Fruit fly (Drosophila melanogaster) whole organism, embryonic: Measurements from ENCODE around the gene CG17239.

ENCODE experiments used
- Bgb ChIP-seq: fragments of 200-800 bp; sonication (Bioruptor generic); IDR thresholded peaks from 2 replicates; pipeline ENCODE4 v1.3.6; 2022; ENCODE audit warnings: missing biosample characterization, missing genetic modification characterization; ENCODE audit not compliant: partially characterized antibody
- CG10366 ChIP-seq: fragments of 200-800 bp; sonication (Bioruptor generic); IDR thresholded peaks from 2 replicates; pipeline ENCODE4 v1.3.6; 2022; ENCODE audit warnings: missing biosample characterization, missing genetic modification characterization
- CG10565 ChIP-seq: fragments of 200-800 bp; sonication (Bioruptor generic); optimal IDR thresholded peaks from 3 replicates; lab custom pipeline; 2016; ENCODE audit warnings: missing biosample characterization, mild to moderate bottlenecking, missing genetic modification characterization
- CG11560 ChIP-seq: fragments of 200-800 bp; sonication (Bioruptor generic); IDR thresholded peaks from 3 replicates; pipeline ENCODE4 v1.3.6; 2022; ENCODE audit warnings: missing biosample characterization, missing genetic modification characterization
- CG12659 ChIP-seq: fragments of 200-800 bp; sonication (Bioruptor generic); optimal IDR thresholded peaks from 3 replicates; lab custom pipeline; 2017; ENCODE audit warnings: mild to moderate bottlenecking, missing biosample characterization, missing genetic modification reagents, missing genetic modification characterization
- CG13624 ChIP-seq: fragments of 200-800 bp; sonication (Bioruptor generic); optimal IDR thresholded peaks from 2 replicates; lab custom pipeline; 2016; ENCODE audit warnings: missing biosample characterization, missing genetic modification characterization
- CG15514 ChIP-seq: fragments of 200-800 bp; sonication (Bioruptor generic); optimal IDR thresholded peaks from 3 replicates; lab custom pipeline; 2017; ENCODE audit warnings: missing biosample characterization, missing genetic modification characterization, mild to moderate bottlenecking, moderate library complexity, missing genetic modification reagents
- CG15601 ChIP-seq: fragments of 200-800 bp; sonication (Bioruptor generic); optimal IDR thresholded peaks from 3 replicates; lab custom pipeline; 2019; ENCODE audit warnings: missing biosample characterization, mild to moderate bottlenecking, missing genetic modification characterization, moderate library complexity
- CG1602 ChIP-seq: fragments of 200-800 bp; sonication (Bioruptor generic); optimal IDR thresholded peaks from 3 replicates; lab custom pipeline; 2016; ENCODE audit warnings: missing biosample characterization, missing genetic modification characterization
- CG1603 ChIP-seq: fragments of 200-800 bp; sonication (Bioruptor generic); optimal IDR thresholded peaks from 2 replicates; lab custom pipeline; 2019; ENCODE audit warnings: missing biosample characterization, mild to moderate bottlenecking, missing genetic modification characterization, moderate library complexity
- CG17912 ChIP-seq: fragments of 200-800 bp; sonication (Bioruptor generic); optimal IDR thresholded peaks from 2 replicates; lab custom pipeline; 2018; ENCODE audit warnings: missing biosample characterization, mild to moderate bottlenecking, missing genetic modification characterization
- CG18262 ChIP-seq: fragments of 200-800 bp; optimal IDR thresholded peaks from 3 replicates; lab custom pipeline; 2019; ENCODE audit warnings: missing biosample characterization, mild to moderate bottlenecking, missing genetic modification characterization, moderate library complexity
- CG2116 ChIP-seq: fragments of 200-800 bp; sonication (Bioruptor generic); optimal IDR thresholded peaks from 3 replicates; lab custom pipeline; 2018; ENCODE audit warnings: missing biosample characterization, mild to moderate bottlenecking, missing genetic modification characterization
- CG2889 ChIP-seq: fragments of 200-800 bp; sonication (Bioruptor generic); IDR thresholded peaks from 3 replicates; pipeline ENCODE4 v1.3.6; 2022; ENCODE audit warnings: missing biosample characterization, missing genetic modification characterization
- CG34224 ChIP-seq: fragments of 200-800 bp; sonication (Bioruptor generic); IDR thresholded peaks from 3 replicates; pipeline ENCODE4 v1.3.6; 2022; ENCODE audit warnings: missing biosample characterization, missing genetic modification characterization; ENCODE audit not compliant: partially characterized antibody
- CG34376 ChIP-seq: fragments of 200-800 bp; sonication (Bioruptor generic); optimal IDR thresholded peaks from 2 replicates; lab custom pipeline; 2018; ENCODE audit warnings: missing biosample characterization, mild to moderate bottlenecking, missing genetic modification characterization
- CG7963 ChIP-seq: fragments of 200-800 bp; sonication (Bioruptor generic); IDR thresholded peaks from 3 replicates; pipeline ENCODE4 v1.3.6; 2022; ENCODE audit warnings: missing biosample characterization, missing genetic modification characterization; ENCODE audit not compliant: partially characterized antibody
- CG9797 ChIP-seq: fragments of 200-800 bp; sonication (Bioruptor generic); optimal IDR thresholded peaks from 3 replicates; lab custom pipeline; 2018; ENCODE audit warnings: missing biosample characterization, mild to moderate bottlenecking, missing genetic modification characterization
- CTCF ChIP-seq: fragments of 200-800 bp; sonication (Bioruptor generic); optimal IDR thresholded peaks from 2 replicates; lab custom pipeline; 2017; ENCODE audit warnings: missing biosample characterization, mild to moderate bottlenecking, missing genetic modification characterization, moderate library complexity
- CrebB ChIP-seq: fragments of 200-800 bp; sonication (Bioruptor generic); optimal IDR thresholded peaks from 3 replicates; lab custom pipeline; 2018; ENCODE audit warnings: missing biosample characterization, mild to moderate bottlenecking, missing genetic modification characterization
- Dbx ChIP-seq: fragments of 200-800 bp; sonication (Bioruptor generic); IDR thresholded peaks from 3 replicates; pipeline ENCODE4 v1.3.6; 2022; ENCODE audit warnings: missing biosample characterization, missing genetic modification characterization
- Deaf1 ChIP-seq: fragments of 200-800 bp; optimal IDR thresholded peaks from 3 replicates; lab custom pipeline; 2019; ENCODE audit warnings: missing biosample characterization, mild to moderate bottlenecking, missing genetic modification characterization, moderate library complexity
- Doc2 ChIP-seq: fragments of 200-800 bp; sonication (Bioruptor generic); IDR thresholded peaks from 2 replicates; pipeline ENCODE4 v1.3.6; 2022; ENCODE audit warnings: missing biosample characterization, missing genetic modification characterization
- Doc3 ChIP-seq: fragments of 200-800 bp; sonication (Bioruptor generic); IDR thresholded peaks from 3 replicates; pipeline ENCODE4 v1.3.6; 2022; ENCODE audit warnings: missing biosample characterization, missing genetic modification characterization; ENCODE audit not compliant: partially characterized antibody
- HLH4C ChIP-seq: fragments of 200-800 bp; sonication (Bioruptor generic); IDR thresholded peaks from 3 replicates; pipeline ENCODE4 v1.3.6; 2022; ENCODE audit warnings: missing biosample characterization, missing genetic modification characterization; ENCODE audit not compliant: partially characterized antibody
- HLH54F ChIP-seq: fragments of 200-800 bp; sonication (Bioruptor generic); optimal IDR thresholded peaks from 3 replicates; lab custom pipeline; 2016; ENCODE audit warnings: missing biosample characterization, missing genetic modification characterization
- Hey ChIP-seq: fragments of 200-800 bp; sonication (Bioruptor generic); optimal IDR thresholded peaks from 3 replicates; lab custom pipeline; 2018; ENCODE audit warnings: missing biosample characterization, mild to moderate bottlenecking, missing genetic modification characterization
- Mad ChIP-seq: fragments of 200-800 bp; sonication (Bioruptor generic); optimal IDR thresholded peaks from 2 replicates; lab custom pipeline; 2016; ENCODE audit warnings: missing biosample characterization, missing genetic modification characterization
- Myb ChIP-seq: fragments of 200-800 bp; sonication (Bioruptor generic); optimal IDR thresholded peaks from 2 replicates; lab custom pipeline; 2016; ENCODE audit warnings: missing biosample characterization, missing genetic modification characterization
- Opbp ChIP-seq: fragments of 200-800 bp; sonication (Bioruptor generic); IDR thresholded peaks from 3 replicates; pipeline ENCODE4 v1.3.6; 2022; ENCODE audit warnings: missing biosample characterization, missing genetic modification characterization; ENCODE audit not compliant: partially characterized antibody
- PHDP ChIP-seq: fragments of 200-800 bp; sonication (Bioruptor generic); optimal IDR thresholded peaks from 3 replicates; lab custom pipeline; 2018; ENCODE audit warnings: missing biosample characterization, mild to moderate bottlenecking, missing genetic modification characterization, moderate library complexity
- Scr ChIP-seq: fragments of 200-800 bp; sonication (Bioruptor generic); IDR thresholded peaks from 2 replicates; pipeline ENCODE4 v1.3.6; 2022; ENCODE audit warnings: missing biosample characterization, missing genetic modification characterization; ENCODE audit not compliant: partially characterized antibody
- Sry-δ ChIP-seq: fragments of 200-800 bp; sonication (Bioruptor generic); optimal IDR thresholded peaks from 2 replicates; lab custom pipeline; 2016; ENCODE audit warnings: missing biosample characterization, missing genetic modification characterization
- TFAM ChIP-seq: fragments of 200-800 bp; sonication (Bioruptor generic); optimal IDR thresholded peaks from 2 replicates; lab custom pipeline; 2017; ENCODE audit warnings: missing biosample characterization, missing genetic modification characterization, inconsistent platforms
- ato ChIP-seq: fragments of 200-800 bp; sonication (Bioruptor generic); IDR thresholded peaks from 2 replicates; pipeline ENCODE4 v1.3.6; 2022; ENCODE audit warnings: missing biosample characterization, missing genetic modification characterization; ENCODE audit not compliant: partially characterized antibody
- cad ChIP-seq: fragments of >200 bp; optimal IDR thresholded peaks from 2 replicates; lab custom pipeline; 2017; ENCODE audit warnings: missing biosample characterization, missing genetic modification characterization
- dysf ChIP-seq: fragments of 200-800 bp; sonication (Bioruptor generic); IDR thresholded peaks from 3 replicates; pipeline ENCODE4 v1.3.6; 2022; ENCODE audit warnings: missing biosample characterization, missing genetic modification characterization
- gce ChIP-seq: fragments of 200-800 bp; sonication (Bioruptor generic); IDR thresholded peaks from 3 replicates; pipeline ENCODE4 v1.3.6; 2022; ENCODE audit warnings: missing biosample characterization, missing genetic modification characterization
- lbe ChIP-seq: fragments of 200-800 bp; sonication (Bioruptor generic); optimal IDR thresholded peaks from 2 replicates; lab custom pipeline; 2016; ENCODE audit warnings: missing biosample characterization, mild to moderate bottlenecking, missing genetic modification characterization
- lilli ChIP-seq: fragments of 200-800 bp; sonication (Bioruptor generic); optimal IDR thresholded peaks from 3 replicates; lab custom pipeline; 2016; ENCODE audit warnings: missing biosample characterization, missing genetic modification characterization
- mirr ChIP-seq: fragments of 200-800 bp; sonication (Bioruptor generic); optimal IDR thresholded peaks from 3 replicates; lab custom pipeline; 2018; ENCODE audit warnings: missing biosample characterization, mild to moderate bottlenecking, missing genetic modification characterization
- mld ChIP-seq: fragments of 200-800 bp; sonication (Bioruptor generic); IDR thresholded peaks from 3 replicates; pipeline ENCODE4 v1.3.6; 2022; ENCODE audit warnings: missing biosample characterization, missing genetic modification characterization; ENCODE audit not compliant: partially characterized antibody
- pan ChIP-seq, 4 experiments: fragments of >200 bp in 3 of 4; fragments of 200-800 bp in 1 of 4; sonication (Bioruptor generic) in 1 of 4; optimal IDR thresholded peaks in 3 of 4; IDR thresholded peaks in 1 of 4; 2 replicates each; pipeline versions ENCODE4 v1.3.6 to Lab custom; 2017 to 2022; ENCODE audit warnings: missing biosample characterization in 2 of 4, missing genetic modification characterization in 2 of 4, mixed read lengths in 1 of 4
- pita ChIP-seq: fragments of 200-800 bp; sonication (Bioruptor generic); optimal IDR thresholded peaks from 2 replicates; lab custom pipeline; 2017; ENCODE audit warnings: missing biosample characterization, mild to moderate bottlenecking, missing genetic modification characterization
- ro ChIP-seq: fragments of 200-800 bp; sonication (Bioruptor generic); IDR thresholded peaks from 2 replicates; pipeline ENCODE4 v1.3.6; 2022; ENCODE audit warnings: missing biosample characterization, missing genetic modification characterization
- row ChIP-seq: fragments of 200-800 bp; sonication (Bioruptor generic); IDR thresholded peaks from 3 replicates; pipeline ENCODE4 v1.3.6; 2022; ENCODE audit warnings: missing biosample characterization, missing genetic modification characterization
- sens ChIP-seq: fragments of 200-800 bp; sonication (Bioruptor generic); peaks from one replicate; lab custom pipeline; 2016; ENCODE audit warnings: missing biosample characterization, missing genetic modification characterization
- sens-2 ChIP-seq: fragments of 200-800 bp; sonication (Bioruptor generic); IDR thresholded peaks from 2 replicates; pipeline ENCODE4 v1.3.6; 2022; ENCODE audit warnings: missing biosample characterization, missing genetic modification characterization
- tna ChIP-seq: fragments of 200-800 bp; sonication (Bioruptor generic); IDR thresholded peaks from 2 replicates; pipeline ENCODE4 v1.3.6; 2022; ENCODE audit warnings: missing biosample characterization, missing genetic modification characterization; ENCODE audit not compliant: partially characterized antibody
- trem ChIP-seq: fragments of 200-800 bp; optimal IDR thresholded peaks from 3 replicates; lab custom pipeline; 2019; ENCODE audit warnings: missing biosample characterization, mild to moderate bottlenecking, missing genetic modification characterization, moderate library complexity
- wdn ChIP-seq: fragments of 200-800 bp; sonication (Bioruptor generic); IDR thresholded peaks from 2 replicates; pipeline ENCODE4 v1.3.6; 2022; ENCODE audit warnings: missing biosample characterization, missing genetic modification characterization

CG17239 gene

dm6 chr2L:2236722-2237121 is 15.4 kb downstream of the CG17239 start, which contains the start of gene Sec24CD (continued):
- TF ChIP-seq row (peak; percentile 80), Opbp (GFP tag; lab: Robert Waterston, UW) (peak; percentile 92; the same call in 2 of the 3 replicates), pan (optimal IDR thresholded peaks at IDR 0.05; lab: Kevin White, UChicago) (no peak), pan (GFP tag; optimal IDR thresholded peaks at IDR 0.05 in 1 of 2, IDR thresholded peaks at IDR 0.05 in 1 of 2) (no peak), PHDP (tag; lab: Kevin White, UChicago) (peak; percentile 45), CG2889 (GFP tag; lab: Robert Waterston, UW) (no peak), CG1602 (GFP tag; lab: Kevin White, UChicago) (no peak), mld (GFP tag; lab: Robert Waterston, UW) (peak; percentile 94), Myb (GFP tag; lab: Kevin White, UChicago) (no peak), CG15514 (GFP tag; lab: Kevin White, UChicago) (peak; percentile 74), CTCF (GFP tag; lab: Kevin White, UChicago) (no peak), trem (peak; percentile 80), gce (GFP tag; lab: Robert Waterston, UW) (no peak), cad (GFP tag; lab: Kevin White, UChicago) (no peak), CG17912 (GFP tag; lab: Kevin White, UChicago) (peak; percentile 39), pita (no peak), ro (GFP tag; lab: Robert Waterston, UW) (no peak), lbe (GFP tag; lab: Kevin White, UChicago) (peak; percentile 46), CrebB (tag; lab: Kevin White, UChicago) (peak; percentile 68), CG10565 (GFP tag; lab: Kevin White, UChicago) (no peak), CG15601 (tag; lab: Kevin White, UChicago) (no peak), mirr (GFP tag; lab: Kevin White, UChicago) (no peak), wdn (GFP tag; lab: Robert Waterston, UW) (no peak), lilli (GFP tag; lab: Kevin White, UChicago) (peak; percentile 35), Dbx (0 out of 3 replicates have a peak, but pooled peaks have one; percentile 19), Mad (no peak), CG11560 (tag; lab: Robert Waterston, UW) (peak; percentile 98), CG13624 (GFP tag; lab: Kevin White, UChicago) (no peak), Sry-δ (peak; percentile 74), Bgb (GFP tag; lab: Robert Waterston, UW) (peak; percentile 96), CG10366 (GFP tag; lab: Robert Waterston, UW) (no peak), CG7963 (peak; percentile 95), HLH4C (GFP tag; lab: Robert Waterston, UW) (peak; percentile 99), sens-2 (GFP tag; lab: Robert Waterston, UW) (no peak), CG1603 (no peak), TFAM (GFP tag; lab: Kevin White, UChicago) (no peak), dysf (GFP tag; lab: Robert Waterston, UW) (no peak), Doc3 (GFP tag; lab: Robert Waterston, UW) (peak; percentile 87), Scr (GFP tag; lab: Robert Waterston, UW) (peak; percentile 83), Deaf1 (tag; lab: Kevin White, UChicago) (no peak), HLH54F (GFP tag; lab: Kevin White, UChicago) (no peak), CG18262 (no peak), Hey (tag; lab: Kevin White, UChicago) (no peak), CG34376 (GFP tag; lab: Kevin White, UChicago) (peak; percentile 35), tna (peak; percentile 97), ato (GFP tag; lab: Robert Waterston, UW) (peak; percentile 98), CG34224 (GFP tag; lab: Robert Waterston, UW) (peak; percentile 98), CG2116 (GFP tag; lab: Kevin White, UChicago) (peak; percentile 68), CG9797 (peak; percentile 35), CG12659 (GFP tag; lab: Kevin White, UChicago) (peak; percentile 73), sens (peak; percentile 33), Doc2 (no peak)
